Fruit fly (Drosophila melanogaster): ENCODE data around the gene Snoo.

- TF ChIP-seq ERR (GFP tag; optimal IDR thresholded peaks at IDR 0.05) = no peak
- no peak for TF ChIP-seq Dad (GFP tag; optimal IDR thresholded peaks at IDR 0.05)
- no peak for TF ChIP-seq Hr51 (GFP tag; optimal IDR thresholded peaks at IDR 0.05)
- TF ChIP-seq ap (GFP tag; IDR thresholded peaks at IDR 0.05) = no peak
- TF ChIP-seq CG3847 (GFP tag; IDR thresholded peaks at IDR 0.05) = no peak
- TF ChIP-seq CG7271 (tag; optimal IDR thresholded peaks at IDR 0.05) = no peak
- no peak for TF ChIP-seq CG18262 (tag; optimal IDR thresholded peaks at IDR 0.05)
- TF ChIP-seq CG11085 (GFP tag; IDR thresholded peaks at IDR 0.05) = no peak
Observed at dm6 chr2L:7993062-7993685, 9.2 kb upstream of the Snoo start.

All from whole organism, embryonic.